Worm (Caenorhabditis elegans) whole organism, L2 larva: Measurements from ENCODE around the gene sel-7.

Experiments used
- ceh-16 ChIP-seq: fragments of 150-350 bp; optimal IDR thresholded peaks from 2 replicates; lab custom pipeline; 2014; ENCODE audit warnings: missing biosample characterization, missing genetic modification characterization
- mab-5 ChIP-seq: fragments of 150-350 bp; optimal IDR thresholded peaks from 2 replicates; lab custom pipeline; 2014; ENCODE audit warnings: missing biosample characterization, missing genetic modification characterization
- unc-39 ChIP-seq: fragments of 150-350 bp; optimal IDR thresholded peaks from 2 replicates; lab custom pipeline; 2014; ENCODE audit warnings: missing biosample characterization, missing genetic modification characterization

DNA sequence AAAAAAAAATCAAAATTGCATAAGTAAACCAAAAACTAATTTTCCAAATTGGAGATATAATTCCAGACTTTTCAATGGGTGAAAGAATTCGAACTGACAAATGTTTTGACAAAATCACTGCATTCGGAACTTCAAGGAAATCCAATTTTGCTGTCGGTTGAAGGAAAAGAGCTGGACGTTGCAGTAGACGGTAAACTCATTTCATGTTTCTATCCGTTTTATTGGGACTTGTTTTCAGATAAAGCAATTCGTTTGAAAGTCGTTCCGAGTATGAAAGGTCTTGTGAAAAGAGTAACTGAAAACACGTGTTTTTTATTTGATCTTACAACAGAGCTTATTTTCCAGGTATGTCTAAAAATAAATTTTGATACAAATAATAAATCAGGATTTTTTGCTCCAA is 24.1 kb downstream of the sel-7 start:
- TF ChIP-seq ceh-16 (tag; lab: Kevin White, UChicago): no peak
- no peak for TF ChIP-seq unc-39 (tag; lab: Kevin White, UChicago)
- no peak for TF ChIP-seq mab-5 (tag; lab: Kevin White, UChicago)
